Worm (Caenorhabditis elegans) whole organism, L4 larva: Measurements from ENCODE around the gene C14E2.4.

Source experiments
- D1046.2 ChIP-seq: fragments of 200-800 bp; sonication (Bioruptor generic); IDR thresholded peaks from 2 replicates; pipeline ENCODE4 v1.3.6; 2022; ENCODE audit warnings: missing genetic modification characterization, missing compliant biosample characterization
- F26F4.8 ChIP-seq: fragments of 200-800 bp; sonication (Bioruptor generic); conservative IDR thresholded peaks from 2 replicates; pipeline ENCODE4 v1.3.6; 2022; ENCODE audit warnings: missing genetic modification characterization, missing compliant biosample characterization
- Y105C5A.15 ChIP-seq: fragments of 200-800 bp; sonication (Bioruptor generic); IDR thresholded peaks from 2 replicates; pipeline ENCODE4 v1.3.6; 2022; ENCODE audit warnings: missing genetic modification characterization, missing compliant biosample characterization
- Y48G9A.11 ChIP-seq: fragments of 200-800 bp; sonication (Bioruptor generic); IDR thresholded peaks from 2 replicates; pipeline ENCODE4 v1.3.6; 2022; ENCODE audit warnings: missing genetic modification reagents, missing genetic modification characterization, missing compliant biosample characterization
- ZK337.2 ChIP-seq: fragments of 200-800 bp; sonication (Bioruptor generic); IDR thresholded peaks from 2 replicates; pipeline ENCODE4 v1.3.6; 2022; ENCODE audit warnings: missing genetic modification reagents, missing genetic modification characterization, missing compliant biosample characterization
- ZK546.5 ChIP-seq, 2 experiments: sonication (generic microtip); optimal IDR thresholded peaks; 2 replicates each; lab custom pipeline; 2017; ENCODE audit warnings: missing biosample characterization in 2 of 2, missing genetic modification characterization in 2 of 2
- attf-4 ChIP-seq: sonication (generic microtip); optimal IDR thresholded peaks from 3 replicates; lab custom pipeline; 2017; ENCODE audit warnings: missing biosample characterization, missing genetic modification characterization
- ceh-28 ChIP-seq: fragments of 150-350 bp; optimal IDR thresholded peaks from 2 replicates; lab custom pipeline; 2014; ENCODE audit warnings: missing biosample characterization, missing genetic modification reagents, missing genetic modification characterization
- ceh-44 ChIP-seq: fragments of 200-800 bp; sonication (Bioruptor generic); IDR thresholded peaks from 2 replicates; pipeline ENCODE4 v1.3.6; 2022; ENCODE audit warnings: missing genetic modification reagents, missing genetic modification characterization, missing compliant biosample characterization
- ces-1 ChIP-seq: fragments of 150-350 bp; sonication (generic microtip); optimal IDR thresholded peaks from 4 replicates; lab custom pipeline; 2014; ENCODE audit warnings: missing biosample characterization, missing genetic modification reagents, missing genetic modification characterization
- ctbp-1 ChIP-seq: fragments of 200-800 bp; sonication (Bioruptor generic); IDR thresholded peaks from 2 replicates; pipeline ENCODE4 v1.3.6; 2022; ENCODE audit warnings: missing genetic modification reagents, missing genetic modification characterization, missing compliant biosample characterization
- daf-12 ChIP-seq: fragments of 150-350 bp; optimal IDR thresholded peaks from 2 replicates; lab custom pipeline; 2014; ENCODE audit warnings: missing biosample characterization, missing genetic modification reagents, missing genetic modification characterization
- dmd-6 ChIP-seq: fragments of 200-800 bp; sonication (Bioruptor generic); IDR thresholded peaks from 2 replicates; pipeline ENCODE4 v1.3.6; 2022; ENCODE audit warnings: missing genetic modification reagents, missing genetic modification characterization, missing compliant biosample characterization
- dmd-8 ChIP-seq: fragments of 200-800 bp; sonication (Bioruptor generic); IDR thresholded peaks from 2 replicates; pipeline ENCODE4 v1.3.6; 2022; ENCODE audit warnings: missing genetic modification characterization, missing compliant biosample characterization
- dpl-1 ChIP-seq: fragments of 150-350 bp; optimal IDR thresholded peaks from 2 replicates; lab custom pipeline; 2014; ENCODE audit warnings: missing biosample characterization, missing genetic modification reagents, missing genetic modification characterization
- dve-1 ChIP-seq: sonication (generic microtip); optimal IDR thresholded peaks from 2 replicates; lab custom pipeline; 2017; ENCODE audit warnings: antibody characterized with exemption, mild to moderate bottlenecking, missing genetic modification characterization, missing compliant biosample characterization; ENCODE audit not compliant: insufficient read depth
- egl-27 ChIP-seq: sonication (generic microtip); optimal IDR thresholded peaks from 3 replicates; lab custom pipeline; 2017; ENCODE audit warnings: missing biosample characterization, missing genetic modification reagents, missing genetic modification characterization
- fkh-10 ChIP-seq: fragments of 150-350 bp; optimal IDR thresholded peaks from 2 replicates; lab custom pipeline; 2014; ENCODE audit warnings: missing biosample characterization, missing genetic modification reagents, missing genetic modification characterization
- hif-1 ChIP-seq, 2 experiments: sonication (generic microtip); optimal IDR thresholded peaks; 2 replicates each; lab custom pipeline; 2016 to 2017; ENCODE audit warnings: missing compliant biosample characterization in 2 of 2, missing genetic modification characterization in 2 of 2, missing genetic modification reagents in 2 of 2, missing genotype in 2 of 2, mild to moderate bottlenecking in 1 of 2
- lim-7 ChIP-seq: fragments of 200-800 bp; sonication (Bioruptor generic); IDR thresholded peaks from 2 replicates; pipeline ENCODE4 v1.3.6; 2022; ENCODE audit warnings: missing genetic modification characterization, missing compliant biosample characterization
- lin-1 ChIP-seq: fragments of 200-800 bp; sonication (Bioruptor generic); IDR thresholded peaks from 2 replicates; pipeline ENCODE4 v1.3.6; 2022; ENCODE audit warnings: missing genetic modification reagents, missing genetic modification characterization, missing compliant biosample characterization
- lin-15B ChIP-seq: fragments of 150-350 bp; sonication (generic microtip); optimal IDR thresholded peaks from 3 replicates; lab custom pipeline; 2014; ENCODE audit warnings: missing biosample characterization, missing genetic modification characterization
- lin-38 ChIP-seq: fragments of 200-800 bp; sonication (Bioruptor generic); IDR thresholded peaks from 2 replicates; pipeline ENCODE4 v1.3.6; 2022; ENCODE audit warnings: missing genetic modification reagents, missing genetic modification characterization, missing compliant biosample characterization
- lin-39 ChIP-seq: fragments of 150-350 bp; optimal IDR thresholded peaks from 2 replicates; lab custom pipeline; 2014; ENCODE audit warnings: missing biosample characterization, missing genetic modification reagents, missing genetic modification characterization
- lsy-2 ChIP-seq, 2 experiments: fragments of 150-350 bp in 1 of 2; sonication (generic microtip) in 1 of 2; optimal IDR thresholded peaks; 2 replicates each; lab custom pipeline; 2014 to 2017; ENCODE audit warnings: missing biosample characterization in 2 of 2, missing genetic modification characterization in 2 of 2
- madf-5 ChIP-seq, 2 experiments: fragments of 200-800 bp; sonication (Bioruptor generic); IDR thresholded peaks; 2 replicates each; pipeline ENCODE4 v1.3.6; 2022; ENCODE audit warnings: missing compliant biosample characterization in 2 of 2, missing genetic modification characterization in 2 of 2
- madf-9 ChIP-seq: fragments of 200-800 bp; sonication (Bioruptor generic); conservative IDR thresholded peaks from 2 replicates; pipeline ENCODE4 v1.3.6; 2022; ENCODE audit warnings: missing genetic modification reagents, missing genetic modification characterization, missing compliant biosample characterization
- mdl-1 ChIP-seq, 2 experiments: fragments of 150-350 bp in 1 of 2; sonication (generic microtip) in 1 of 2; optimal IDR thresholded peaks; 2 replicates each; lab custom pipeline; 2014 to 2017; ENCODE audit warnings: missing biosample characterization in 2 of 2, missing genetic modification characterization in 2 of 2
- mes-2 ChIP-seq: sonication (generic microtip); optimal IDR thresholded peaks from 2 replicates; lab custom pipeline; 2016; ENCODE audit warnings: missing genotype, mild to moderate bottlenecking, missing genetic modification characterization, missing compliant biosample characterization; ENCODE audit not compliant: poor library complexity, severe bottlenecking
- nhr-102 ChIP-seq: sonication (generic microtip); optimal IDR thresholded peaks from 2 replicates; lab custom pipeline; 2016; ENCODE audit warnings: mild to moderate bottlenecking, missing genetic modification characterization, moderate library complexity, missing compliant biosample characterization
- nhr-11 ChIP-seq: fragments of 150-350 bp; optimal IDR thresholded peaks from 2 replicates; lab custom pipeline; 2014; ENCODE audit warnings: missing biosample characterization, missing genetic modification characterization
- nhr-111 ChIP-seq: fragments of 200-800 bp; sonication (Bioruptor generic); optimal IDR thresholded peaks from 2 replicates; lab custom pipeline; 2018; ENCODE audit warnings: mild to moderate bottlenecking, missing genetic modification characterization, missing compliant biosample characterization
- nhr-237 ChIP-seq: sonication (generic microtip); optimal IDR thresholded peaks from 2 replicates; lab custom pipeline; 2017; ENCODE audit warnings: missing biosample characterization, missing genetic modification characterization
- nhr-6 ChIP-seq: fragments of 150-350 bp; optimal IDR thresholded peaks from 2 replicates; lab custom pipeline; 2014; ENCODE audit warnings: missing biosample characterization, missing genetic modification characterization
- nhr-77 ChIP-seq: fragments of 150-350 bp; optimal IDR thresholded peaks from 2 replicates; lab custom pipeline; 2014; ENCODE audit warnings: missing biosample characterization, missing genetic modification characterization
- pha-4 ChIP-seq, 2 experiments: fragments of 150-350 bp in 1 of 2; fragments of 200-800 bp in 1 of 2; sonication (Bioruptor generic) in 1 of 2; IDR thresholded peaks in 1 of 2; optimal IDR thresholded peaks in 1 of 2; 2 replicates each; pipeline versions ENCODE4 v1.3.6 to Lab custom; 2014 to 2022; ENCODE audit warnings: missing genetic modification characterization in 2 of 2, missing genetic modification reagents in 2 of 2, missing biosample characterization in 1 of 2, missing compliant biosample characterization in 1 of 2
- php-3 ChIP-seq: fragments of 200-800 bp; sonication (Bioruptor generic); IDR thresholded peaks from 2 replicates; pipeline ENCODE4 v1.3.6; 2022; ENCODE audit warnings: missing genetic modification reagents, missing genetic modification characterization, missing compliant biosample characterization
- rbr-2 ChIP-seq: sonication (generic microtip); optimal IDR thresholded peaks from 2 replicates; lab custom pipeline; 2016; ENCODE audit warnings: missing genotype, missing genetic modification characterization, missing compliant biosample characterization
- saeg-2 ChIP-seq: fragments of 200-800 bp; sonication (Bioruptor generic); IDR thresholded peaks from 2 replicates; pipeline ENCODE4 v1.3.6; 2022; ENCODE audit warnings: missing genetic modification reagents, missing genetic modification characterization, missing compliant biosample characterization
- skn-1 ChIP-seq: fragments of 150-350 bp; optimal IDR thresholded peaks from 2 replicates; lab custom pipeline; 2014; ENCODE audit warnings: missing biosample characterization, missing genetic modification characterization
- snpc-1.2 ChIP-seq: fragments of 200-800 bp; sonication (Bioruptor generic); IDR thresholded peaks from 2 replicates; pipeline ENCODE4 v1.3.6; 2022; ENCODE audit warnings: missing genetic modification reagents, missing genetic modification characterization, missing compliant biosample characterization
- snpc-4 ChIP-seq: fragments of 150-350 bp; optimal IDR thresholded peaks from 2 replicates; lab custom pipeline; 2014; ENCODE audit warnings: missing biosample characterization, missing genetic modification characterization
- spr-3 ChIP-seq: fragments of 200-800 bp; sonication (Bioruptor generic); optimal IDR thresholded peaks from 2 replicates; lab custom pipeline; 2018; ENCODE audit warnings: mild to moderate bottlenecking, missing genetic modification characterization, missing compliant biosample characterization
- tra-1 ChIP-seq: fragments of 200-800 bp; sonication (Bioruptor generic); IDR thresholded peaks from 2 replicates; pipeline ENCODE4 v1.3.6; 2022; ENCODE audit warnings: missing genetic modification reagents, missing genetic modification characterization, missing compliant biosample characterization
- unc-130 ChIP-seq: sonication (generic microtip); optimal IDR thresholded peaks from 2 replicates; lab custom pipeline; 2016; ENCODE audit warnings: missing genetic modification reagents, missing genetic modification characterization, missing compliant biosample characterization
- unc-39 ChIP-seq: sonication (generic microtip); optimal IDR thresholded peaks from 2 replicates; lab custom pipeline; 2017; ENCODE audit warnings: missing biosample characterization, missing genetic modification characterization
- unc-62 ChIP-seq, 3 experiments: fragments of 150-350 bp in 1 of 3; sonication (generic microtip); optimal IDR thresholded peaks in 2 of 3; peaks in 1 of 3; 1 replicate in 1 of 3; 2 replicates in 2 of 3; lab custom pipeline; 2014 to 2017; ENCODE audit warnings: missing biosample characterization in 3 of 3, missing genetic modification characterization in 3 of 3, missing genetic modification reagents in 3 of 3, missing genotype in 1 of 3
- zag-1 ChIP-seq: fragments of 150-350 bp; optimal IDR thresholded peaks from 2 replicates; lab custom pipeline; 2014; ENCODE audit warnings: missing biosample characterization, missing genetic modification characterization
- zfp-2 ChIP-seq: sonication (generic microtip); optimal IDR thresholded peaks from 2 replicates; lab custom pipeline; 2016; ENCODE audit warnings: mild to moderate bottlenecking, missing genetic modification characterization, missing compliant biosample characterization
- zip-11 ChIP-seq: fragments of 200-800 bp; sonication (Bioruptor generic); IDR thresholded peaks from 2 replicates; pipeline ENCODE4 v1.3.6; 2022; ENCODE audit warnings: missing genetic modification characterization, missing compliant biosample characterization

Gene C14E2.4

DNA sequence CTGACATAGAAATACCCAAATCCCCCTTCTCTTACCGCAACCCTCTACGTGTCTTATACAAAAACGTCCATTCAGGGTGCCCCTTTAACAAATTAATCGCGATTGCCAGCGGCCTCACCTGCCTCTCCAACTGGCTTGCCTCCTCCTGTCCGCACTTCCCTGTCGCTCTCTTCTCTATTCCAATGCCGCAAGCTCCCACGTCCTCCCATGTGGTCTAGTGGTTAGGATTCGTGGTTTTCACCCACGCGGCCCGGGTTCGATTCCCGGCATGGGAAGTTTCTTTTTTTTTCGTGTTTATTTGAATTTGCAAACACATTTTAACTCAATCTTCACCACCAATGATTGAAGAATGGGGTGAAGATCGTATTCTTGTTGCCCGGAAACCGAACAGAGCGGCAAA, 37.5 kb upstream of the C14E2.4 start (continued):
- TF ChIP-seq zip-11 (no peak), nhr-111 (peak; percentile 14), ces-1 (GFP tag; lab: Kevin White, UChicago) (no peak), pha-4 (GFP tag; IDR thresholded peaks at IDR 0.05; lab: Robert Waterston, UW) (no peak), pha-4 (tag; optimal IDR thresholded peaks at IDR 0.05; lab: Kevin White, UChicago) (no peak), dpl-1 (no peak), lsy-2 (tag; optimal IDR thresholded peaks at IDR 0.05; lab: Kevin White, UChicago) (peak in 1 of 2 experiments; percentile 39), mdl-1 (tag; optimal IDR thresholded peaks at IDR 0.05; lab: Kevin White, UChicago) (peak in 1 of 2 experiments; percentile 66), nhr-77 (tag; lab: Kevin White, UChicago) (no peak), mes-2 (peak; percentile 80), unc-39 (tag; lab: Kevin White, UChicago) (no peak), lim-7 (peak; percentile 82), dmd-8 (GFP tag; lab: Robert Waterston, UW) (peak; percentile 89), daf-12 (no peak), Y48G9A.11 (GFP tag; lab: Robert Waterston, UW) (peak; percentile 47; the same call in 1 of the 2 replicates), saeg-2 (GFP tag; lab: Robert Waterston, UW) (0 out of 2 replicates have a peak, but pooled peaks have one; percentile 43), snpc-4 (tag; lab: Kevin White, UChicago) (no peak), ZK546.5 (tag; optimal IDR thresholded peaks at IDR 0.05; lab: Kevin White, UChicago) (no peak), fkh-10 (GFP tag; lab: Kevin White, UChicago) (no peak), attf-4 (tag; lab: Kevin White, UChicago) (no peak), nhr-102 (tag; lab: Kevin White, UChicago) (no peak), php-3 (GFP tag; lab: Robert Waterston, UW) (peak; percentile 74; the same call in 1 of the 2 replicates), nhr-6 (tag; lab: Kevin White, UChicago) (peak; percentile 2), egl-27 (tag; lab: Kevin White, UChicago) (no peak), Y105C5A.15 (0 out of 2 replicates have a peak, but pooled peaks have one; percentile 14), madf-9 (GFP tag; lab: Robert Waterston, UW) (peak; percentile 66; the same call in 1 of the 2 replicates), unc-62 (GFP tag; optimal IDR thresholded peaks at IDR 0.05 in 1 of 2; lab: Kevin White, UChicago) (peak in 1 of 2 experiments; percentile 53), unc-62 (tag; optimal IDR thresholded peaks at IDR 0.05; lab: Kevin White, UChicago) (no peak), hif-1 (tag; optimal IDR thresholded peaks at IDR 0.05; lab: Kevin White, UChicago) (no peak), ceh-28 (tag; lab: Kevin White, UChicago) (no peak), dve-1 (no peak), madf-5 (GFP tag; IDR thresholded peaks at IDR 0.05; lab: Robert Waterston, UW) (peak; percentile 62 to 85; a peak in 3 of 4 replicates), nhr-237 (tag; lab: Kevin White, UChicago) (no peak), D1046.2 (GFP tag; lab: Robert Waterston, UW) (no peak), zfp-2 (tag; lab: Kevin White, UChicago) (no peak), nhr-11 (tag; lab: Kevin White, UChicago) (peak; percentile 20), ZK337.2 (GFP tag; lab: Robert Waterston, UW) (0 out of 2 replicates have a peak, but pooled peaks have one; percentile 39), zag-1 (tag; lab: Kevin White, UChicago) (no peak), ctbp-1 (GFP tag; lab: Robert Waterston, UW) (peak; percentile 69), lin-15B (tag; lab: Kevin White, UChicago) (no peak), lin-38 (GFP tag; lab: Robert Waterston, UW) (no peak), spr-3 (GFP tag; lab: Kevin White, UChicago) (no peak), lin-39 (no peak), snpc-1.2 (GFP tag; lab: Robert Waterston, UW) (peak; percentile 78), unc-130 (GFP tag; lab: Kevin White, UChicago) (peak; percentile 48), lin-1 (GFP tag; lab: Robert Waterston, UW) (peak; percentile 57; the same call in 1 of the 2 replicates), ceh-44 (GFP tag; lab: Robert Waterston, UW) (0 out of 2 replicates have a peak, but pooled peaks have one; percentile 48), F26F4.8 (GFP tag; lab: Robert Waterston, UW) (no peak), dmd-6 (peak; percentile 46), rbr-2 (tag; lab: Kevin White, UChicago) (peak; percentile 76), skn-1 (no peak), tra-1 (GFP tag; lab: Robert Waterston, UW) (0 out of 2 replicates have a peak, but pooled peaks have one; percentile 55)
